Worm (Caenorhabditis elegans) whole organism, mixed stage, embryonic: ENCODE data around the gene C16C10.1.

Experiments
- M03D4.4 ChIP-seq: sonication (generic microtip); optimal IDR thresholded peaks from 2 replicates; lab custom pipeline; 2017; ENCODE audit warnings: mild to moderate bottlenecking, missing genetic modification characterization, missing compliant biosample characterization
- bed-3 ChIP-seq: fragments of 200-800 bp; sonication (Bioruptor generic); optimal IDR thresholded peaks from 3 replicates; lab custom pipeline; 2018; ENCODE audit warnings: mild to moderate bottlenecking, missing genetic modification characterization, moderate library complexity, missing compliant biosample characterization
- blmp-1 ChIP-seq: fragments of 150-350 bp; optimal IDR thresholded peaks from 2 replicates; lab custom pipeline; 2014; ENCODE audit warnings: missing biosample characterization, missing genetic modification characterization
- ceh-39 ChIP-seq: fragments of 150-350 bp; optimal IDR thresholded peaks from 2 replicates; lab custom pipeline; 2014; ENCODE audit warnings: missing biosample characterization, missing genetic modification characterization
- ceh-43 ChIP-seq: fragments of 200-800 bp; sonication (Bioruptor generic); optimal IDR thresholded peaks from 2 replicates; lab custom pipeline; 2018; ENCODE audit warnings: mild to moderate bottlenecking, missing genetic modification characterization, moderate library complexity, missing compliant biosample characterization
- ceh-83 ChIP-seq: fragments of 200-800 bp; sonication (Bioruptor generic); optimal IDR thresholded peaks from 2 replicates; lab custom pipeline; 2018; ENCODE audit warnings: mild to moderate bottlenecking, missing genetic modification characterization, missing compliant biosample characterization
- cnd-1 ChIP-seq: fragments of 200-800 bp; sonication (Bioruptor generic); optimal IDR thresholded peaks from 2 replicates; lab custom pipeline; 2018; ENCODE audit warnings: mild to moderate bottlenecking, missing genetic modification characterization, missing compliant biosample characterization
- drap-1 ChIP-seq: fragments of 200-800 bp; sonication (Bioruptor generic); optimal IDR thresholded peaks from 3 replicates; lab custom pipeline; 2018; ENCODE audit warnings: mild to moderate bottlenecking, missing genetic modification characterization, missing compliant biosample characterization
- elt-1 ChIP-seq: sonication (generic microtip); optimal IDR thresholded peaks from 2 replicates; lab custom pipeline; 2017; ENCODE audit warnings: missing genetic modification characterization, mild to moderate bottlenecking, missing compliant biosample characterization, antibody characterized with exemption, moderate library complexity, borderline replicate concordance; ENCODE audit not compliant: insufficient read depth
- elt-3 ChIP-seq: fragments of 150-350 bp; optimal IDR thresholded peaks from 2 replicates; lab custom pipeline; 2014; ENCODE audit warnings: missing biosample characterization, missing genetic modification characterization
- flh-1 ChIP-seq: fragments of 200-800 bp; sonication (Bioruptor generic); optimal IDR thresholded peaks from 2 replicates; lab custom pipeline; 2018; ENCODE audit warnings: mild to moderate bottlenecking, missing genetic modification characterization, moderate library complexity, missing compliant biosample characterization
- ham-2 ChIP-seq: fragments of 200-800 bp; sonication (Bioruptor generic); optimal IDR thresholded peaks from 2 replicates; lab custom pipeline; 2018; ENCODE audit warnings: mild to moderate bottlenecking, missing genetic modification characterization, missing compliant biosample characterization
- hlh-1 ChIP-seq: fragments of 150-350 bp; optimal IDR thresholded peaks from 2 replicates; lab custom pipeline; 2014; ENCODE audit warnings: missing biosample characterization, missing genetic modification reagents, missing genetic modification characterization
- lin-13 ChIP-seq: fragments of 150-350 bp; optimal IDR thresholded peaks from 2 replicates; lab custom pipeline; 2014; ENCODE audit warnings: missing biosample characterization, missing genetic modification characterization
- lsy-2 ChIP-seq: fragments of 150-350 bp; optimal IDR thresholded peaks from 2 replicates; lab custom pipeline; 2014; ENCODE audit warnings: missing biosample characterization, missing genetic modification characterization
- mab-5 ChIP-seq: fragments of 150-350 bp; optimal IDR thresholded peaks from 2 replicates; lab custom pipeline; 2014; ENCODE audit warnings: missing biosample characterization, missing genetic modification characterization
- mls-2 ChIP-seq: sonication (generic microtip); optimal IDR thresholded peaks from 2 replicates; lab custom pipeline; 2016; ENCODE audit warnings: mild to moderate bottlenecking, missing genetic modification characterization, moderate library complexity, missing compliant biosample characterization
- nhr-12 ChIP-seq: fragments of 150-350 bp; optimal IDR thresholded peaks from 2 replicates; lab custom pipeline; 2014; ENCODE audit warnings: missing biosample characterization, missing genetic modification characterization
- nhr-2 ChIP-seq: fragments of 150-350 bp; optimal IDR thresholded peaks from 2 replicates; lab custom pipeline; 2014; ENCODE audit warnings: missing biosample characterization, missing genetic modification characterization
- nhr-237 ChIP-seq: fragments of 150-350 bp; optimal IDR thresholded peaks from 2 replicates; lab custom pipeline; 2014; ENCODE audit warnings: missing biosample characterization, missing genetic modification characterization
- nhr-28 ChIP-seq: fragments of 150-350 bp; optimal IDR thresholded peaks from 2 replicates; lab custom pipeline; 2014; ENCODE audit warnings: missing biosample characterization, missing genetic modification characterization
- nhr-76 ChIP-seq: sonication (generic microtip); optimal IDR thresholded peaks from 2 replicates; lab custom pipeline; 2017; ENCODE audit warnings: missing biosample characterization, missing genetic modification characterization
- sem-2 ChIP-seq: fragments of 200-800 bp; sonication (Bioruptor generic); optimal IDR thresholded peaks from 2 replicates; lab custom pipeline; 2018; ENCODE audit warnings: mild to moderate bottlenecking, missing genetic modification characterization, missing compliant biosample characterization
- snpc-4 ChIP-seq: fragments of 150-350 bp; optimal IDR thresholded peaks from 2 replicates; lab custom pipeline; 2014; ENCODE audit warnings: missing biosample characterization, missing genetic modification characterization
- sptf-1 ChIP-seq: sonication (generic microtip); optimal IDR thresholded peaks from 2 replicates; lab custom pipeline; 2017; ENCODE audit warnings: mild to moderate bottlenecking, missing genetic modification characterization, moderate library complexity, missing compliant biosample characterization
- tbx-8 ChIP-seq: fragments of 200-800 bp; sonication (Bioruptor generic); optimal IDR thresholded peaks from 2 replicates; lab custom pipeline; 2018; ENCODE audit warnings: mild to moderate bottlenecking, missing genetic modification characterization, moderate library complexity, missing compliant biosample characterization
- unc-120 ChIP-seq: sonication (generic microtip); optimal IDR thresholded peaks from 2 replicates; lab custom pipeline; 2017; ENCODE audit warnings: missing genetic modification characterization, missing compliant biosample characterization; ENCODE audit not compliant: poor library complexity, severe bottlenecking
- unc-39 ChIP-seq: fragments of 150-350 bp; optimal IDR thresholded peaks from 2 replicates; lab custom pipeline; 2014; ENCODE audit warnings: missing biosample characterization, missing genetic modification characterization
- unc-62 ChIP-seq: fragments of 150-350 bp; optimal IDR thresholded peaks from 2 replicates; lab custom pipeline; 2014; ENCODE audit warnings: missing biosample characterization, missing genetic modification reagents, missing genetic modification characterization

C16C10.1 gene

DNA sequence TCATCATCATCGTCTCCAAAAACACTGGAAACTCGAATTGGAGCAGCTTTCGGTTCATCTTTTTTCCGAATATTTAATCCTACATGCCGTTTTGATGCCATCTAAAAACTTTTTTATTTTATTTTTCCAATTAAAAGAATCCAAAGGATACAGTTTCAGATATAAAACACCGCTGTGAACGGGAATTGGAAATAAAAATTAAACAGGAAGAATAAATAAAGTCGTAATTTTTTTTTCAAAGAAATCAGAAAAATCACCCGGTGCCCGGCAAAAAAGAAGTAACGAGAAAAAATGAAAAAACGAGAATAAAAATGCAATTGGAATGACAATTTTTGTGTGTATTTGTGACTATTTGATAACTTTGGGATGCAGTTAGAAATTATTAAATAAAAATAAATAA lies 12.6 kb downstream of the C16C10.1 start, which contains the start of gene ccdc-55:
ccdc-55 (minus strand) TSS at position 101 of the 400 bp plus-strand sequence.
- TF ChIP-seq nhr-76 (tag; lab: Kevin White, UChicago) (no peak), cnd-1 (tag; lab: Kevin White, UChicago) (no peak), sem-2 (GFP tag; lab: Kevin White, UChicago) (no peak), drap-1 (no peak), hlh-1 (tag; lab: Kevin White, UChicago) (no peak)
- TF ChIP-seq, all 35 proteins: peak for 0

ce11 chrIII:4166745-4167144 lies 14.5 kb downstream of the C16C10.1 start, which contains the start of gene rnf-5:
TSS of gene rnf-5 (minus strand) at chrIII:4166845.
- no peak for TF ChIP-seq elt-3 (tag; lab: Kevin White, UChicago)
- no peak for TF ChIP-seq elt-1 (tag; lab: Kevin White, UChicago)
- TF ChIP-seq unc-62 (GFP tag; lab: Kevin White, UChicago): no peak
- TF ChIP-seq nhr-2 (tag; lab: Kevin White, UChicago): no peak
- TF ChIP-seq nhr-12 (tag; lab: Kevin White, UChicago): no peak
- no peak for TF ChIP-seq ceh-43 (GFP tag; lab: Kevin White, UChicago)
- no peak for TF ChIP-seq mls-2
- TF ChIP-seq ham-2 (GFP tag; lab: Kevin White, UChicago): no peak
- TF ChIP-seq lin-13 (tag; lab: Kevin White, UChicago): no peak
- TF ChIP-seq nhr-28 (tag; lab: Kevin White, UChicago): no peak
- no peak for TF ChIP-seq sem-2 (GFP tag; lab: Kevin White, UChicago)
- TF ChIP-seq ceh-39 (tag; lab: Kevin White, UChicago): no peak
- TF ChIP-seq nhr-76 (tag; lab: Kevin White, UChicago): no peak
- no peak for TF ChIP-seq hlh-1 (tag; lab: Kevin White, UChicago)
- TF ChIP-seq tbx-8 (GFP tag; lab: Kevin White, UChicago): no peak

DNA sequence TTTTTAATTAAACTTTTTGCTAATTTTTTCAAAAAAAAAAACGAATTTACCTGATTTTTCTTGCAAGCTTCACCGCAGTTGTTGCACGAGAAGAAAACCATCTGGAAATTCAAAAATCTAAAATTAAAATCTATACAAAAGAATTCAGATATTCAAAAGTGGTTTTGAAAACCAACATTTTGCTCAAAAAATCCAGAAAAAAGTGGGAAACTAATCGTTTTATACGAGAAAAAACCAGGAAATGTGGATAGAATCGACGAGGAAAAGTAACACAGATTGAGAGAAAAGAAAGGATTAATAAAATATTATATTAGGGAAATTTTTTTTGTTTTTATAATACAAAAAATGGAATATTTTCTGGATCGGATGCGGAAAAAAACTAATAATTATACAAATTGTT lies 17.2 kb downstream of the C16C10.1 start, which contains the start of gene C16C10.8:
C16C10.8 (minus strand) TSS at position 101 of the 400 bp plus-strand sequence.
- TF ChIP-seq unc-120 (tag; lab: Kevin White, UChicago) (no peak), nhr-237 (tag; lab: Kevin White, UChicago) (no peak), elt-3 (tag; lab: Kevin White, UChicago) (no peak), blmp-1 (tag; lab: Kevin White, UChicago) (no peak), nhr-12 (tag; lab: Kevin White, UChicago) (no peak), drap-1 (no peak), bed-3 (GFP tag; lab: Kevin White, UChicago) (no peak), M03D4.4 (tag; lab: Kevin White, UChicago) (no peak), tbx-8 (GFP tag; lab: Kevin White, UChicago) (no peak)
- TF ChIP-seq, all 35 proteins: peak for 0

ce11 chrIII:4160937-4161336 lies 20.3 kb downstream of the C16C10.1 start, which contains the start of gene C01G12.16:
TSS of gene C01G12.16 (plus strand) at chrIII:4161237.
- TF ChIP-seq nhr-12 (tag; lab: Kevin White, UChicago) (no peak), nhr-28 (tag; lab: Kevin White, UChicago) (no peak), flh-1 (GFP tag; lab: Kevin White, UChicago) (no peak), lsy-2 (tag; lab: Kevin White, UChicago) (no peak), mab-5 (tag; lab: Kevin White, UChicago) (no peak)

- no peak for TF ChIP-seq lin-13 (tag; lab: Kevin White, UChicago)
Measured at ce11 chrIII:4157298-4157697, 23.9 kb downstream of the C16C10.1 start, which contains the start of gene C16C10.9. TSS of gene C16C10.9 (minus strand) at chrIII:4157398.

DNA sequence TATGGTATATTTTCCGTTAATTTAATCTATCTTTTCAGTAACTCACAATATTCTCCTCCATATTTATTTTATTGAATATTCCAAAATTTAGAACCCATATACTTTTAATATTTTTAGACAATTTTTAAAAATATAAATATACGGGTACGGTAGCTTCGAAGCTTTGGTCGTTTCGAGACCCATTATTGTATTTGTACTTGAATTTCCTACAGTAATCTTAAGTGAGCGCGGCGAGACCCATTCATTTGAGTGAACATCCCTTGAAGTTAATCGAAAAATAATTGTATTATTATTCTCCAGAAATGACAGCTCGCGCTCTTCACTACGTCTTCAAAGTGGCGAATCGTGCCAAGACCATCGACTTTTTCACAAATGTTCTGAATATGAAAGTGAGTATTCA lies 27.9 kb downstream of the C16C10.1 start, which contains the start of gene glod-4:
glod-4 (plus strand) TSS at position 301 of the 400 bp plus-strand sequence.
- TF ChIP-seq snpc-4 (no peak), cnd-1 (tag; lab: Kevin White, UChicago) (no peak), mab-5 (tag; lab: Kevin White, UChicago) (no peak), unc-39 (tag; lab: Kevin White, UChicago) (no peak), ceh-43 (GFP tag; lab: Kevin White, UChicago) (no peak), tbx-8 (GFP tag; lab: Kevin White, UChicago) (no peak), lsy-2 (tag; lab: Kevin White, UChicago) (no peak), sptf-1 (tag; lab: Kevin White, UChicago) (no peak), unc-62 (GFP tag; lab: Kevin White, UChicago) (no peak), ceh-83 (GFP tag; lab: Kevin White, UChicago) (no peak), elt-3 (tag; lab: Kevin White, UChicago) (no peak), sem-2 (GFP tag; lab: Kevin White, UChicago) (no peak), elt-1 (tag; lab: Kevin White, UChicago) (no peak), M03D4.4 (tag; lab: Kevin White, UChicago) (no peak), unc-120 (tag; lab: Kevin White, UChicago) (no peak)
